Worm (Caenorhabditis elegans): ENCODE measurements around the gene C32D5.11.

- TF ChIP-seq ztf-29 (GFP tag; IDR thresholded peaks at IDR 0.05), result no peak
- no peak for TF ChIP-seq klf-2 (GFP tag; conservative IDR thresholded peaks at IDR 0.05)
Observed at ce11 chrII:6358905-6359304, 3.7 kb upstream of the C32D5.11 start, which contains the start of gene C32D5.12.

Measured in whole organism, midembryonic.